Worm (Caenorhabditis elegans): ENCODE results near the gene lec-9.
"Not testable (repeated sequence)": the region's sequence is repeated elsewhere in the genome, so short reads cannot be mapped to it uniquely, and the experiment has no call there.

The lec-9 gene

DNA sequence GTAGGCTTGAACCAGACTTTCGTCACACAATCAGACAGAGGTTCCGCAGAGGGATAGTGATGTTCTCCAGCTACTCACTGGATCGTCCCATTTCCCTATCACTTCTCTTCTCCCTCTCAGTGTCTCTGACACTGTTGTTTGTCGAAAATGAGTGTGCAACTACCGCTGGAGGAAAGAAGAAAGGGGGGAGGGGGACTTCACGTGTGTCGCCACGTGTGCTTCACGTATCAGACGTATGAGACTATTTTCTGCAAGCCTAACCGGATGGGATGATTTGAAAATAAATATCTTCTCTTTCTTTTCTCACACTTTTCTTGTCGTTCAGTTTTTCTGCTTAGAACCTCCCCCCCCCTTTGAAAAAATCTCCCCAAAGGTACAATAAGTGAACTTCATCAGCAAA lies 40.5 kb downstream of the lec-9 start, which contains the start of gene H18N23.2:
TSS of gene H18N23.2 (minus strand) at position 82 of the 400 bp plus-strand sequence.
- TF ChIP-seq lin-32 (GFP tag; optimal IDR thresholded peaks at IDR 0.05): no peak
- TF ChIP-seq ham-2 (GFP tag; optimal IDR thresholded peaks at IDR 0.05): no peak
- peak; percentile 81 for TF ChIP-seq unc-120 (tag; optimal IDR thresholded peaks at IDR 0.05; ENCODE audit: poor library complexity, severe bottlenecking)
- TF ChIP-seq lsy-2 (tag; optimal IDR thresholded peaks at IDR 0.05): no peak
- no peak for TF ChIP-seq unc-39 (tag; optimal IDR thresholded peaks at IDR 0.05)
- no peak for TF ChIP-seq nhr-2 (tag; optimal IDR thresholded peaks at IDR 0.05)
- no peak for TF ChIP-seq nhr-12 (tag; optimal IDR thresholded peaks at IDR 0.05)
- TF ChIP-seq elt-3 (tag; optimal IDR thresholded peaks at IDR 0.05): no peak
- peak; percentile 23 for TF ChIP-seq unc-62 (GFP tag; optimal IDR thresholded peaks at IDR 0.05)
- no peak for TF ChIP-seq ceh-83 (GFP tag; optimal IDR thresholded peaks at IDR 0.05)
- peak; percentile 57 for TF ChIP-seq hlh-1 (tag; optimal IDR thresholded peaks at IDR 0.05)
- TF ChIP-seq snpc-4 (tag; optimal IDR thresholded peaks at IDR 0.05): no peak

DNA sequence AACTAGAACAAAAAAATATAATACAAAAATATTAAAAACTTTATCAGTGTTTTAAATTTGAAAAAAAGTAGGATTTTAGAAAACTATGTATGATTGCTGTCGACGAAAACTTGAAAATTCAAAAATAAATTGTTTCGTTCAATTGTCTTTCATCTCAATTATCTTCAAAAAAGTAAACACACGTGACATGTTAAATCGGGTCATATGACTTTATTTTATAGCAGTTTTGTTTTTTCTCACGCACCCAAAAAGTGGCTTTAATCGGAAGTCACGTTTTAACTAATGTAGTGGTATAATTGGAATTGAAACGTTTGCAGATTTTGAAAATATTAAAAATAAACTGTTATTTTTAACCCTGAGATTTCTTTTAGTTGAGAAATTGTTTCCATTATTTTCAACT lies 42.5 kb downstream of the lec-9 start:
- TF ChIP-seq unc-62 (GFP tag; optimal IDR thresholded peaks at IDR 0.05) (no peak), cnd-1 (tag; optimal IDR thresholded peaks at IDR 0.05) (no peak), nhr-28 (tag; optimal IDR thresholded peaks at IDR 0.05) (no peak), zip-8 (tag; optimal IDR thresholded peaks at IDR 0.05) (no peak), lin-32 (GFP tag; optimal IDR thresholded peaks at IDR 0.05) (no peak), drap-1 (GFP tag; optimal IDR thresholded peaks at IDR 0.05) (no peak), mls-2 (tag; optimal IDR thresholded peaks at IDR 0.05) (no peak), M03D4.4 (tag; optimal IDR thresholded peaks at IDR 0.05) (no peak), nhr-12 (tag; optimal IDR thresholded peaks at IDR 0.05) (no peak), snpc-4 (tag; optimal IDR thresholded peaks at IDR 0.05) (no peak), nhr-2 (tag; optimal IDR thresholded peaks at IDR 0.05) (no peak), flh-1 (GFP tag; optimal IDR thresholded peaks at IDR 0.05) (no peak), mep-1 (tag; optimal IDR thresholded peaks at IDR 0.05) (no peak), hlh-1 (tag; optimal IDR thresholded peaks at IDR 0.05) (no peak), pha-4 (tag; optimal IDR thresholded peaks at IDR 0.05) (no peak), ham-2 (GFP tag; optimal IDR thresholded peaks at IDR 0.05) (no peak)

DNA sequence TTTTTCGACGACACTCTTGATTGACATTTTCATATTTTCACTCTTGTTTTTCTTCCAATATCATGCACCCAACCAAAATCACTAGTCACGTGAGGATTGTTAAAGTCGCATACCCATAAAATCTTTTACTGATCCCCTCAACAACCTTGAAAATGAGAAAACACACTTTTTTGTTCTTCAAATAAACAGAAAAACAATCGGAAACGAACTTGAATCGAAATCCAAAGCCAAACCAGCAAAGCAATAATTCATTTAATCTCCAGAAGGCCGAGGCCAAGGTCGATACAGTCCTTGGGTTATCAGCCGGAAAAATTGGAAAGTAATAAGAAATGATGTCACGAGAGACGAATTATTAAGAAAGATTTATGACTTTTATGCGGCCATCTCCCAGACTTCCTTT lies 43.5 kb downstream of the lec-9 start:
- TF ChIP-seq unc-39 (tag; optimal IDR thresholded peaks at IDR 0.05): no peak
- TF ChIP-seq ceh-39 (tag; optimal IDR thresholded peaks at IDR 0.05): no peak
- no peak for TF ChIP-seq lin-32 (GFP tag; optimal IDR thresholded peaks at IDR 0.05)
- no peak for TF ChIP-seq ceh-43 (GFP tag; optimal IDR thresholded peaks at IDR 0.05)
- no peak for TF ChIP-seq lsy-2 (tag; optimal IDR thresholded peaks at IDR 0.05)
- no peak for TF ChIP-seq nhr-12 (tag; optimal IDR thresholded peaks at IDR 0.05)
- TF ChIP-seq nhr-76 (tag; optimal IDR thresholded peaks at IDR 0.05): no peak
- no peak for TF ChIP-seq hlh-1 (tag; optimal IDR thresholded peaks at IDR 0.05)
- TF ChIP-seq flh-1 (GFP tag; optimal IDR thresholded peaks at IDR 0.05): no peak
- no peak for TF ChIP-seq sptf-1 (tag; optimal IDR thresholded peaks at IDR 0.05)
- TF ChIP-seq nhr-28 (tag; optimal IDR thresholded peaks at IDR 0.05): no peak
- TF ChIP-seq sem-2 (GFP tag; optimal IDR thresholded peaks at IDR 0.05): no peak
- TF ChIP-seq bed-3 (GFP tag; optimal IDR thresholded peaks at IDR 0.05): no peak
- no peak for TF ChIP-seq ztf-11 (tag; optimal IDR thresholded peaks at IDR 0.05)
- TF ChIP-seq lin-13 (tag; optimal IDR thresholded peaks at IDR 0.05): no peak

DNA sequence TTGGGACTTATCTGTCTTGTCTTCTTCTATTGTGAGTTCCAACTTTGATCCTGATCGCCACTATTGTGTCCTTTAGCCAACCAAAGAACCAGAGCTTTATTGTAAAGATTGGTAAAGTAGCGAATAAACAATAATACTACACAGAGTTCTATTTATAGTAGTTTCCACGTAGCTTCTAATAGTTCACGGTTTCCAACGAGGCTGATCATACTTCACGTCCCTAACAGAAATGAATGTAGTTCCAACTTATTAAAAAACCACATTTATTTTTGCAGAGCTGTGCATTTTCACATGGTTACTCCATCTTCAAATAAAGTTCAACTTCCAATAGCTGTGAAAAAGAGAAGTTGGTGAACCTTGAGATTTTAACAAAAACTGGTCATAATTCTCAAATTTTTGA lies 49.1 kb downstream of the lec-9 start, which contains the start of gene tmem-218:
TSS of gene tmem-218 (plus strand) at position 301 of the 400 bp plus-strand sequence.
- TF ChIP-seq nhr-2 (tag; optimal IDR thresholded peaks at IDR 0.05); snpc-4 (tag; optimal IDR thresholded peaks at IDR 0.05); sem-2 (GFP tag; optimal IDR thresholded peaks at IDR 0.05): not testable (repeated sequence)

All from whole organism, mixed stage, embryonic.